Worm (Caenorhabditis elegans): Measurements from ENCODE around the gene K03B4.1.

- TF ChIP-seq lir-1 (GFP tag; conservative IDR thresholded peaks at IDR 0.05) = no peak
- TF ChIP-seq ama-1 (optimal IDR thresholded peaks at IDR 0.05) = no peak
- no peak for TF ChIP-seq ama-1 (GFP tag; optimal IDR thresholded peaks at IDR 0.05)
- no peak for TF ChIP-seq zim-3 (tag; optimal IDR thresholded peaks at IDR 0.05)
- no peak for TF ChIP-seq Y53F4B.3 (GFP tag; IDR thresholded peaks at IDR 0.05)
- TF ChIP-seq dpl-1 (GFP tag; optimal IDR thresholded peaks at IDR 0.05) = no peak
- TF ChIP-seq him-1 (tag; optimal IDR thresholded peaks at IDR 0.05) = no peak
- TF ChIP-seq hlh-12 (tag; optimal IDR thresholded peaks at IDR 0.05) = no peak
Measured at ce11 chrV:4737727-4738126, 48.6 kb downstream of the K03B4.1 start, which contains the start of gene F39G3.2.
